Worm (Caenorhabditis elegans) whole organism, mixed stage, embryonic: ENCODE measurements around the gene comt-4.

Experiments used
- bed-3 ChIP-seq: fragments of 200-800 bp; sonication (Bioruptor generic); optimal IDR thresholded peaks from 3 replicates; lab custom pipeline; 2018; ENCODE audit warnings: mild to moderate bottlenecking, missing genetic modification characterization, moderate library complexity, missing compliant biosample characterization
- lin-13 ChIP-seq: fragments of 150-350 bp; optimal IDR thresholded peaks from 2 replicates; lab custom pipeline; 2014; ENCODE audit warnings: missing biosample characterization, missing genetic modification characterization
- unc-39 ChIP-seq: fragments of 150-350 bp; optimal IDR thresholded peaks from 2 replicates; lab custom pipeline; 2014; ENCODE audit warnings: missing biosample characterization, missing genetic modification characterization
- ztf-11 ChIP-seq: fragments of 150-350 bp; optimal IDR thresholded peaks from 2 replicates; lab custom pipeline; 2014; ENCODE audit warnings: missing biosample characterization, missing genetic modification characterization

- TF ChIP-seq ztf-11 (tag; lab: Kevin White, UChicago) = no peak
- no peak for TF ChIP-seq bed-3 (GFP tag; lab: Kevin White, UChicago)
- TF ChIP-seq lin-13 (tag; lab: Kevin White, UChicago) = no peak
- TF ChIP-seq unc-39 = no peak
Observed at ce11 chrV:2067985-2068499, 18.1 kb upstream of the comt-4 start, which contains the start of gene lbp-9.
